Fruit fly (Drosophila melanogaster) whole organism, pupa: ENCODE results near the gene vnd.

ENCODE experiments used
- CG12605 ChIP-seq: fragments of 200-800 bp; sonication (Bioruptor generic); IDR thresholded peaks from 2 replicates; pipeline ENCODE4 v1.3.6; 2022; ENCODE audit warnings: missing biosample characterization, missing genetic modification characterization
- CG13204 ChIP-seq: fragments of 200-800 bp; sonication (Bioruptor generic); optimal IDR thresholded peaks from 2 replicates; lab custom pipeline; 2018; ENCODE audit warnings: missing biosample characterization, mild to moderate bottlenecking, missing genetic modification characterization, moderate library complexity
- CG32121 ChIP-seq: fragments of 200-800 bp; sonication (Bioruptor generic); IDR thresholded peaks from 2 replicates; pipeline ENCODE4 v1.3.6; 2022; ENCODE audit warnings: missing biosample characterization, missing genetic modification characterization
- EcR ChIP-seq: fragments of 200-800 bp; sonication (Bioruptor generic); optimal IDR thresholded peaks from 3 replicates; lab custom pipeline; 2019; ENCODE audit warnings: missing biosample characterization, missing genetic modification characterization, mild to moderate bottlenecking, moderate library complexity, missing genetic modification reagents

DNA sequence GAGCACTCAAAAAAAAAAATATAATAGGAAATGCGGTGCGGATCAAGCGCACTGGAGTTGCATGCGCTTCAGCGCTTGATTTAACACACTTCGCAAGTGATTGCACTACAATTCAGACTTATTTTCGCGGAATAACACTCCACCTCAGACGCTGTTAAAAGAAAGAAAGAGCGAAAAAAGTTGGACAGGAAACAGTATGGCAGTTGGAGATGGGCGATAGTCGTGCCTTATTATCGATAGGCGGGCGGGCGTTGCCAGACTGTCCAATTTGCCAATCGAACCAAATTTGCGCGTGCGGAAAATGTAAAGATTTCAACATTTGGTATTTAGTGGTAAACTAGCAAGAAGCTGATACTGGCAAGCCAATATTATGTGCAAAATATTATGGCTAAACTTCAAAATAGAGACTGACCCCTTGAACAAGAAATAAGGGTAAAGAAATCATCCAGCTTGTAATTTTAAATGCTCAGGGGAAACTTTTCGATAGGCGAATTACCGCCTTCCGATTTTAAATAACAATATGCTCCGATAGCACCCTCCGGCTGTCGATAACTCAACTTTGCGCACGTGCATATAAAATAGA lies 47.4 kb downstream of the vnd start, which contains the start of the genes RpL36 and Mybbp1A:
- TF ChIP-seq CG13204 (no peak), CG12605 (GFP tag; lab: Robert Waterston, UW) (peak; percentile 40), CG32121 (0 out of 2 replicates have a peak, but pooled peaks have one; percentile 18), EcR (peak; percentile 42)
